1 fruit fly cellular context compared by ENCODE assay signal in genomic region chr2L:9229694-9230093, dm6.
TF ChIP-seq lines count a peak whose summit lies in the region.

No protein-coding gene starts in this region.

TF ChIP-seq in whole organism, embryonic, 481 proteins besides CTCF, POLR2A, EP300 and RAD21 (continued from another document):
- TF ChIP-seq Sox102F (GFP tag; optimal IDR thresholded peaks at IDR 0.05; lab: Kevin White, UChicago) (no peak), CG16779 (GFP tag; IDR thresholded peaks at IDR 0.05; lab: Robert Waterston, UW) (no peak), sqz (GFP tag; optimal IDR thresholded peaks at IDR 0.05; lab: Kevin White, UChicago) (peak; percentile 32), amos (GFP tag; IDR thresholded peaks at IDR 0.05; lab: Robert Waterston, UW; ENCODE audit: partially characterized antibody) (no peak), dmrt99B (tag; optimal IDR thresholded peaks at IDR 0.05; lab: Kevin White, UChicago) (no peak), ftz-f1 (GFP tag; optimal IDR thresholded peaks at IDR 0.05; lab: Kevin White, UChicago) (peak; percentile 44), maf-S (GFP tag; optimal IDR thresholded peaks at IDR 0.05; lab: Kevin White, UChicago) (no peak), so (GFP tag; IDR thresholded peaks at IDR 0.05; lab: Robert Waterston, UW) (peak; percentile 23; the same call in 1 of the 3 replicates), sd (tag; optimal IDR thresholded peaks at IDR 0.05; lab: Kevin White, UChicago) (peak; percentile 1), CG15011 (GFP tag; optimal IDR thresholded peaks at IDR 0.05; lab: Kevin White, UChicago) (no peak), Trl (optimal IDR thresholded peaks at IDR 0.05; lab: Kevin White, UChicago) (peak; percentile 48 to 55), Trl (GFP tag; optimal IDR thresholded peaks at IDR 0.05; lab: Kevin White, UChicago) (no peak), CG6654 (GFP tag; optimal IDR thresholded peaks at IDR 0.05; lab: Kevin White, UChicago) (no peak), vvl (GFP tag; IDR thresholded peaks at IDR 0.05; lab: Robert Waterston, UW) (peak; percentile 29; the same call in 1 of the 2 replicates)
